Worm (Caenorhabditis elegans): ENCODE measurements around the gene H10E21.1.

DNA sequence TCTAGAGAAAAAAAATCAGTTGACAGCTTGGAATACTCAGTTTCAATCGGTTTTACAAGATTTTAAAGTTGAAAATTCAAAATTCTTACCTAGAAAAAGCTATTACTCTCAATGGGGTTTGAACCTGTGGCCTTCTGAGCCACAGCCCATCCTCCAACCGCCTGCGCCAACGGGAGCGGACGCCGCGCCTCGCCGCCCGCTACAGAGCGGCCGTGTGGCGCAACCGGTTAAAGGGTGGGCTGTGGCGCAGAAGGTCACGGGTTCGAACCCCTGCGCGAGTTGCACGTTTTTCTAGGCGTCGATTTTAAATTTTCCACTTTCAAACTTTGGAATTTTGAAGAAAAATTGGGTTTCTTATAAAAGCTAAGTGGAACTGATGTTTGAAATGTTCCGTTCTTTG is 32.8 kb downstream of the H10E21.1 start:
- TF ChIP-seq lsy-2 (tag; optimal IDR thresholded peaks at IDR 0.05), result no peak
- no peak for TF ChIP-seq nhr-28 (tag; optimal IDR thresholded peaks at IDR 0.05)
- TF ChIP-seq unc-62 (GFP tag; optimal IDR thresholded peaks at IDR 0.05), result no peak
- no peak for TF ChIP-seq ztf-11 (tag; optimal IDR thresholded peaks at IDR 0.05)
- TF ChIP-seq blmp-1 (tag; optimal IDR thresholded peaks at IDR 0.05), result no peak
- TF ChIP-seq mab-5 (tag; optimal IDR thresholded peaks at IDR 0.05), result no peak
- TF ChIP-seq nhr-76 (tag; optimal IDR thresholded peaks at IDR 0.05), result no peak
- no peak for TF ChIP-seq ceh-83 (GFP tag; optimal IDR thresholded peaks at IDR 0.05)
- no peak for TF ChIP-seq elt-1 (tag; optimal IDR thresholded peaks at IDR 0.05; ENCODE audit: borderline replicate concordance, insufficient read depth)
- TF ChIP-seq nhr-237 (tag; optimal IDR thresholded peaks at IDR 0.05), result no peak
- TF ChIP-seq unc-39 (tag; optimal IDR thresholded peaks at IDR 0.05), result no peak
- no peak for TF ChIP-seq pha-4 (tag; optimal IDR thresholded peaks at IDR 0.05)
- no peak for TF ChIP-seq sptf-1 (tag; optimal IDR thresholded peaks at IDR 0.05)

Measured in whole organism, mixed stage, embryonic.